Fruit fly (Drosophila melanogaster): ENCODE results near the gene Pp2B-14D.

DNA sequence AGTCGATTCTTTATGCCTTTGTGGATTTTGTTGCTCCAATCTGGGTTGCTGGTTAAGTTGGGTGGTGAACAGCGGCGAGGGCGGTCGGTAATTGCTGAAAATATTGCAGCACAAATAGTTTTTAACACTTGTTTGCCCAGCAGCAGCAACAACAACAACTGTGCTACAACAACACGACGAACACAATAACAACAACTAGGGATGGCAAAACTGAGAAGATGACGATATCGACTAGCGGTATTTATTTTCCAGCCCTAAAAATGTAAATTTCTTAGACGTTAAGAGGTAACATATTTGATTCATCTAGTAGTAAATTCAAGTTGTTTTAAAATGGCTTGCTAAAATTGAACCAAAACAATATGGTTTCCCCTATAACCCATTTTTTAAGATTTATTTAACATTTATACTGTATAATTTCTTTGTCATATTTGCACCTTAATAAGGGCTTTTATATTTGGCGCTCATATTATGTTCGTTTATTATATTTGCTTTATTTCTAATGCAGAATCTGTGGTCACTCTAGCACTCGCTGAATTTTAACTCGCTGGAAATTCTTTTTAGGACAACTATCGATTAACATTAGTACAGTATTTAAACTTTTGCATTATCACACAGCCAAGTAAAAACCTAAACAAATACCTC is 38.6 kb upstream of the Pp2B-14D start:
- TF ChIP-seq Dfd (GFP tag; optimal IDR thresholded peaks at IDR 0.05) (no peak), Abd-B (GFP tag; optimal IDR thresholded peaks at IDR 0.05) (no peak), CG18262 (tag; optimal IDR thresholded peaks at IDR 0.05) (no peak), CG16779 (GFP tag; IDR thresholded peaks at IDR 0.05) (no peak), nerfin-2 (GFP tag; IDR thresholded peaks at IDR 0.05; ENCODE audit: partially characterized antibody) (no peak), CG32767 (GFP tag; IDR thresholded peaks at IDR 0.05) (no peak), Chrac-16 (GFP tag; optimal IDR thresholded peaks at IDR 0.05) (no peak), Sox102F (GFP tag; optimal IDR thresholded peaks at IDR 0.05) (no peak), bowl (GFP tag; IDR thresholded peaks at IDR 0.05) (no peak), chif (GFP tag; optimal IDR thresholded peaks at IDR 0.05) (no peak), Adf1 (GFP tag; IDR thresholded peaks at IDR 0.05) (no peak), gro (GFP tag; optimal IDR thresholded peaks at IDR 0.05) (no peak), Dref (GFP tag; IDR thresholded peaks at IDR 0.05) (peak; percentile 32; the same call in 1 of the 2 replicates), lov (optimal IDR thresholded peaks at IDR 0.05) (no peak), lov (GFP tag; IDR thresholded peaks at IDR 0.05) (no peak)

Data from whole organism, embryonic.